ENCODE assay signal across 5 worm cellular contexts in genomic region chrIV:3001500-3001899, ce11.
A peak's percentile ranks its signal among the peaks of the same experiment; 100 is the strongest.
TF ChIP-seq lines count a peak whose summit lies in the region.

No protein-coding gene starts in this region.

TF ChIP-seq in whole organism, L1 larva, 84 proteins besides CTCF, POLR2A, EP300 and RAD21:
- TF ChIP-seq lin-14 (GFP tag; optimal IDR thresholded peaks at IDR 0.05; lab: Kevin White, UChicago), result peak; percentile 54
- no peak for TF ChIP-seq nhr-20 (tag; optimal IDR thresholded peaks at IDR 0.05; lab: Kevin White, UChicago)
- no peak for TF ChIP-seq nhr-11 (tag; optimal IDR thresholded peaks at IDR 0.05; lab: Kevin White, UChicago)
- peak; percentile 5 to 24 for TF ChIP-seq efl-1 (optimal IDR thresholded peaks at IDR 0.05; lab: Kevin White, UChicago)
- TF ChIP-seq efl-1 (GFP tag; optimal IDR thresholded peaks at IDR 0.05 in 1 of 2; lab: Kevin White, UChicago), result peak in 1 of 2 experiments; percentile 32
- no peak for TF ChIP-seq hlh-17 (GFP tag; optimal IDR thresholded peaks at IDR 0.05; lab: Kevin White, UChicago; ENCODE audit: borderline replicate concordance)
- TF ChIP-seq mep-1 (tag; optimal IDR thresholded peaks at IDR 0.05; lab: Kevin White, UChicago), result peak; percentile 11
- TF ChIP-seq swsn-7 (tag; optimal IDR thresholded peaks at IDR 0.05; lab: Kevin White, UChicago), result no peak

TF ChIP-seq in whole organism, L2 larva, 48 proteins besides CTCF, POLR2A, EP300 and RAD21:
- no peak for TF ChIP-seq sma-9 (GFP tag; optimal IDR thresholded peaks at IDR 0.05; lab: Kevin White, UChicago)
- TF ChIP-seq sma-9 (tag; optimal IDR thresholded peaks at IDR 0.05; lab: Kevin White, UChicago), result no peak
- no peak for TF ChIP-seq aly-2 (tag; optimal IDR thresholded peaks at IDR 0.05; lab: Kevin White, UChicago)
- TF ChIP-seq ZK546.5 (tag; optimal IDR thresholded peaks at IDR 0.05; lab: Kevin White, UChicago), result no peak
- no peak for TF ChIP-seq elt-1 (tag; optimal IDR thresholded peaks at IDR 0.05; lab: Kevin White, UChicago)
- TF ChIP-seq C34F6.9 (tag; optimal IDR thresholded peaks at IDR 0.05; lab: Kevin White, UChicago), result peak; percentile 38
- peak; percentile 56 for TF ChIP-seq unc-55 (GFP tag; optimal IDR thresholded peaks at IDR 0.05; lab: Kevin White, UChicago)
- TF ChIP-seq lin-11 (tag; optimal IDR thresholded peaks at IDR 0.05; lab: Kevin White, UChicago), result no peak
- peak in 1 of 2 experiments; percentile 2 for TF ChIP-seq lsy-2 (tag; optimal IDR thresholded peaks at IDR 0.05; lab: Kevin White, UChicago)
- TF ChIP-seq skn-1 (tag; optimal IDR thresholded peaks at IDR 0.05; lab: Kevin White, UChicago), result no peak
- TF ChIP-seq nhr-25 (tag; optimal IDR thresholded peaks at IDR 0.05; lab: Kevin White, UChicago), result no peak
- no peak for TF ChIP-seq nhr-21 (tag; optimal IDR thresholded peaks at IDR 0.05; lab: Kevin White, UChicago)
- TF ChIP-seq blmp-1 (tag; optimal IDR thresholded peaks at IDR 0.05; lab: Kevin White, UChicago; ENCODE audit: insufficient read depth), result no peak
- TF ChIP-seq nhr-237 (tag; optimal IDR thresholded peaks at IDR 0.05; lab: Kevin White, UChicago), result no peak
- TF ChIP-seq dmd-4 (tag; optimal IDR thresholded peaks at IDR 0.05; lab: Kevin White, UChicago), result no peak
TF ChIP-seq in whole organism, L2 larva: peak in this region for 3.

TF ChIP-seq in whole organism, L3 larva, 47 proteins besides CTCF, POLR2A, EP300 and RAD21:
- no peak for TF ChIP-seq elt-1 (tag; optimal IDR thresholded peaks at IDR 0.05; lab: Kevin White, UChicago)
- no peak for TF ChIP-seq jun-1 (tag; optimal IDR thresholded peaks at IDR 0.05; lab: Kevin White, UChicago)
- TF ChIP-seq eor-1 (tag; optimal IDR thresholded peaks at IDR 0.05; lab: Kevin White, UChicago), result no peak
- TF ChIP-seq elt-2 (tag; optimal IDR thresholded peaks at IDR 0.05; lab: Kevin White, UChicago), result no peak
- no peak for TF ChIP-seq nhr-43 (tag; optimal IDR thresholded peaks at IDR 0.05; lab: Kevin White, UChicago; ENCODE audit: poor library complexity, severe bottlenecking)
- no peak for TF ChIP-seq nhr-11 (tag; optimal IDR thresholded peaks at IDR 0.05; lab: Kevin White, UChicago)
- TF ChIP-seq ztf-4 (tag; optimal IDR thresholded peaks at IDR 0.05; lab: Kevin White, UChicago), result no peak
- no peak for TF ChIP-seq nhr-237 (tag; optimal IDR thresholded peaks at IDR 0.05; lab: Kevin White, UChicago)
- no peak for TF ChIP-seq daf-12 (tag; optimal IDR thresholded peaks at IDR 0.05; lab: Kevin White, UChicago)
- no peak for TF ChIP-seq egl-5 (tag; optimal IDR thresholded peaks at IDR 0.05; lab: Kevin White, UChicago)
- peak; percentile 28 for TF ChIP-seq nfya-1 (tag; optimal IDR thresholded peaks at IDR 0.05; lab: Kevin White, UChicago; ENCODE audit: insufficient read depth)
- TF ChIP-seq tbx-2 (tag; optimal IDR thresholded peaks at IDR 0.05; lab: Kevin White, UChicago), result no peak
- TF ChIP-seq lin-39 (tag; optimal IDR thresholded peaks at IDR 0.05; lab: Kevin White, UChicago), result peak; percentile 11

TF ChIP-seq in whole organism, L4 larva, 104 proteins besides CTCF, POLR2A, EP300 and RAD21:
- TF ChIP-seq unc-62 (GFP tag; optimal IDR thresholded peaks at IDR 0.05 in 1 of 2; lab: Kevin White, UChicago) (peak in 1 of 2 experiments; percentile 60), unc-62 (tag; optimal IDR thresholded peaks at IDR 0.05; lab: Kevin White, UChicago) (no peak), hif-1 (tag; optimal IDR thresholded peaks at IDR 0.05; lab: Kevin White, UChicago) (no peak), dve-1 (tag; optimal IDR thresholded peaks at IDR 0.05; lab: Kevin White, UChicago; ENCODE audit: insufficient read depth) (no peak), mes-2 (tag; optimal IDR thresholded peaks at IDR 0.05; lab: Kevin White, UChicago; ENCODE audit: poor library complexity, severe bottlenecking) (peak; percentile 13), attf-4 (tag; optimal IDR thresholded peaks at IDR 0.05; lab: Kevin White, UChicago) (no peak), set-16 (GFP tag; IDR thresholded peaks at IDR 0.05; lab: Robert Waterston, UW) (peak; percentile 20; the same call in 1 of the 2 replicates)

TF ChIP-seq in whole organism, young adult, 124 proteins besides CTCF, POLR2A, EP300 and RAD21:
- no peak for TF ChIP-seq madf-6 (GFP tag; IDR thresholded peaks at IDR 0.05; lab: Robert Waterston, UW)
- no peak for TF ChIP-seq tbp1 (GFP tag; optimal IDR thresholded peaks at IDR 0.05; lab: Kevin White, UChicago)
- 0 out of 2 replicates have a peak, but pooled peaks have one; percentile 28 for TF ChIP-seq lin-26 (GFP tag; IDR thresholded peaks at IDR 0.05; lab: Robert Waterston, UW)
- no peak for TF ChIP-seq Y53F4B.3 (GFP tag; IDR thresholded peaks at IDR 0.05; lab: Robert Waterston, UW)
- TF ChIP-seq pbrm-1 (GFP tag; IDR thresholded peaks at IDR 0.05; lab: Robert Waterston, UW), result no peak
- TF ChIP-seq hmg-1.2 (GFP tag; IDR thresholded peaks at IDR 0.05; lab: Robert Waterston, UW), result peak; percentile 45; the same call in 1 of the 2 replicates
- TF ChIP-seq F49E8.2 (tag; optimal IDR thresholded peaks at IDR 0.05; lab: Kevin White, UChicago; ENCODE audit: insufficient read depth), result no peak
- no peak for TF ChIP-seq lin-40 (tag; optimal IDR thresholded peaks at IDR 0.05; lab: Kevin White, UChicago)
TF ChIP-seq in whole organism, young adult: peak in this region for 2.
